Worm (Caenorhabditis elegans) whole organism, late embryonic: ENCODE results near the gene F41E6.1.
A peak's percentile ranks its signal among the peaks of the same experiment; 100 is the strongest.

ENCODE experiments used
- ceh-14 ChIP-seq: sonication (generic microtip); optimal IDR thresholded peaks from 2 replicates; lab custom pipeline; 2016; ENCODE audit warnings: missing genotype, missing genetic modification characterization, missing compliant biosample characterization
- dve-1 ChIP-seq: sonication (generic microtip); optimal IDR thresholded peaks from 2 replicates; lab custom pipeline; 2017; ENCODE audit warnings: antibody characterized with exemption, mild to moderate bottlenecking, missing genetic modification characterization, missing compliant biosample characterization
- elt-4 ChIP-seq: sonication (generic microtip); optimal IDR thresholded peaks from 2 replicates; lab custom pipeline; 2016; ENCODE audit warnings: missing genetic modification characterization, missing compliant biosample characterization
- ets-4 ChIP-seq: sonication (generic microtip); optimal IDR thresholded peaks from 2 replicates; lab custom pipeline; 2016; ENCODE audit warnings: missing genetic modification characterization, missing compliant biosample characterization
- hlh-13 ChIP-seq: fragments of 200-800 bp; sonication (Bioruptor generic); optimal IDR thresholded peaks from 2 replicates; lab custom pipeline; 2018; ENCODE audit warnings: mild to moderate bottlenecking, missing genetic modification characterization, missing compliant biosample characterization
- lim-6 ChIP-seq: sonication (generic microtip); optimal IDR thresholded peaks from 2 replicates; lab custom pipeline; 2016; ENCODE audit warnings: missing genetic modification characterization, missing compliant biosample characterization
- nfya-1 ChIP-seq: sonication (generic microtip); optimal IDR thresholded peaks from 2 replicates; lab custom pipeline; 2017; ENCODE audit warnings: missing genetic modification characterization, mild to moderate bottlenecking, missing compliant biosample characterization, antibody characterized with exemption, moderate library complexity
- nhr-11 ChIP-seq: fragments of 150-350 bp; optimal IDR thresholded peaks from 2 replicates; lab custom pipeline; 2014; ENCODE audit warnings: missing biosample characterization, missing genetic modification characterization
- nhr-232 ChIP-seq: sonication (generic microtip); optimal IDR thresholded peaks from 2 replicates; lab custom pipeline; 2016; ENCODE audit warnings: missing genetic modification characterization, missing compliant biosample characterization
- pha-4 ChIP-seq: fragments of 150-350 bp; optimal IDR thresholded peaks from 2 replicates; lab custom pipeline; 2018; ENCODE audit warnings: missing biosample characterization, missing genetic modification reagents, missing genetic modification characterization
- pqm-1 ChIP-seq: sonication (generic microtip); optimal IDR thresholded peaks from 2 replicates; lab custom pipeline; 2016; ENCODE audit warnings: missing genetic modification characterization, missing compliant biosample characterization
- ztf-16 ChIP-seq: sonication (generic microtip); optimal IDR thresholded peaks from 2 replicates; lab custom pipeline; 2017; ENCODE audit warnings: missing genetic modification characterization, missing compliant biosample characterization

DNA sequence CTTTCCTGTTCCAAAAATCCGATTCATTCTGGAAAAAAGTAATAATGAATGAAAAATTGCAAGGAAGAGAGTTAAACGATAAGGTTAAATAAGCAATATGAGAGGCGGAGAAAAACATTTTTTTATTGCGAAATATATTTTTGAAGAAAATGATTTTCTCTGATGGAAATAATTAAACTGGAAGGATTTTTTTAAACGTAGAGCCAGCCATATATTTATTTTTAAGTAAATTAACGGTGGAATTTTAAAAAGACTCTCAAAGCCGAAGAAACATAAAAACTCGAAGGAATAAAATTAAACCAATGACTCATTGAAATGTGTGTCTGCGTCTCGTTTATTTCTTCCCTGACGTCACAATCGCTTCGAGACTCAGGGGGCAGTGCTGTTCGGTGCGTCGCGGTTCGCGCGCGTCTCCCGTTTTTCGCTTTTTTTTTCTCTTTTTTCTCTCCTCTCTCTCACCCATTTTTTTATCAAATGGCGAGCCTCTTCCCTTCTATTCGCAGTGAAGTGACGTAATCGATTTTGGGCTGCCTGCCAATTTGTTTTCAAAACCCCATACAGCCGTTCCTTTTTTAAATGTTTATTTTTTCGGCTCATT lies 16.2 kb upstream of the F41E6.1 start, which contains the start of gene vps-60:
- TF ChIP-seq dve-1 (tag; lab: Kevin White, UChicago) (peak; percentile 48), pqm-1 (tag; lab: Kevin White, UChicago) (peak; percentile 51), nhr-11 (tag; lab: Kevin White, UChicago) (no peak), lim-6 (tag; lab: Kevin White, UChicago) (no peak), ets-4 (tag; lab: Kevin White, UChicago) (peak; percentile 34), hlh-13 (GFP tag; lab: Kevin White, UChicago) (no peak), nfya-1 (tag; lab: Kevin White, UChicago) (peak; percentile 90), pha-4 (tag; lab: Kevin White, UChicago) (no peak), elt-4 (no peak), ceh-14 (tag; lab: Kevin White, UChicago) (peak; percentile 82), nhr-232 (no peak), ztf-16 (tag; lab: Kevin White, UChicago) (peak; percentile 7)
